Worm (Caenorhabditis elegans) whole organism, late embryonic: ENCODE data around the gene pals-26.

Experiments
- C38D4.7 ChIP-seq: fragments of 200-800 bp; sonication (Bioruptor generic); optimal IDR thresholded peaks from 2 replicates; lab custom pipeline; 2018; ENCODE audit warnings: mild to moderate bottlenecking, missing genetic modification characterization, moderate library complexity, missing compliant biosample characterization
- K02D7.2 ChIP-seq: sonication (generic microtip); optimal IDR thresholded peaks from 2 replicates; lab custom pipeline; 2017; ENCODE audit warnings: mild to moderate bottlenecking, missing genetic modification characterization, missing compliant biosample characterization
- K09A11.1 ChIP-seq: sonication (generic microtip); optimal IDR thresholded peaks from 2 replicates; lab custom pipeline; 2017; ENCODE audit warnings: antibody characterized with exemption, mild to moderate bottlenecking, missing genetic modification characterization, missing compliant biosample characterization; ENCODE audit not compliant: insufficient read depth
- T23F11.4 ChIP-seq: fragments of 200-800 bp; sonication (Bioruptor generic); optimal IDR thresholded peaks from 2 replicates; lab custom pipeline; 2018; ENCODE audit warnings: mild to moderate bottlenecking, missing genetic modification characterization, missing compliant biosample characterization
- Y22D7AL.16 ChIP-seq: sonication (generic microtip); optimal IDR thresholded peaks from 2 replicates; lab custom pipeline; 2016; ENCODE audit warnings: missing genetic modification characterization, missing compliant biosample characterization
- ceh-14 ChIP-seq: sonication (generic microtip); optimal IDR thresholded peaks from 2 replicates; lab custom pipeline; 2016; ENCODE audit warnings: missing genotype, missing genetic modification characterization, missing compliant biosample characterization
- ceh-18 ChIP-seq: sonication (generic microtip); optimal IDR thresholded peaks from 2 replicates; lab custom pipeline; 2016; ENCODE audit warnings: missing genetic modification characterization, missing compliant biosample characterization
- ceh-19 ChIP-seq: fragments of 200-800 bp; sonication (Bioruptor generic); optimal IDR thresholded peaks from 2 replicates; lab custom pipeline; 2018; ENCODE audit warnings: mild to moderate bottlenecking, missing genetic modification characterization, missing compliant biosample characterization
- ceh-2 ChIP-seq: sonication (generic microtip); optimal IDR thresholded peaks from 2 replicates; lab custom pipeline; 2016; ENCODE audit warnings: missing genotype, missing genetic modification characterization, missing compliant biosample characterization
- ceh-30 ChIP-seq: fragments of 150-350 bp; optimal IDR thresholded peaks from 2 replicates; lab custom pipeline; 2014; ENCODE audit warnings: missing biosample characterization, missing genetic modification characterization
- ceh-31 ChIP-seq: sonication (generic microtip); optimal IDR thresholded peaks from 2 replicates; lab custom pipeline; 2016; ENCODE audit warnings: missing genetic modification characterization, missing compliant biosample characterization
- ceh-34 ChIP-seq: sonication (generic microtip); optimal IDR thresholded peaks from 2 replicates; lab custom pipeline; 2016; ENCODE audit warnings: mild to moderate bottlenecking, missing genetic modification characterization, missing compliant biosample characterization
- ceh-45 ChIP-seq: fragments of 200-800 bp; sonication (Bioruptor generic); IDR thresholded peaks from 2 replicates; pipeline ENCODE4 v1.3.6; 2022; ENCODE audit warnings: missing genetic modification reagents, missing genetic modification characterization, missing compliant biosample characterization
- dve-1 ChIP-seq: sonication (generic microtip); optimal IDR thresholded peaks from 2 replicates; lab custom pipeline; 2017; ENCODE audit warnings: antibody characterized with exemption, mild to moderate bottlenecking, missing genetic modification characterization, missing compliant biosample characterization
- elt-2 ChIP-seq: sonication (generic microtip); optimal IDR thresholded peaks from 2 replicates; lab custom pipeline; 2016; ENCODE audit warnings: missing genetic modification reagents, missing genetic modification characterization, missing compliant biosample characterization
- elt-4 ChIP-seq: sonication (generic microtip); optimal IDR thresholded peaks from 2 replicates; lab custom pipeline; 2016; ENCODE audit warnings: missing genetic modification characterization, missing compliant biosample characterization
- eyg-1 ChIP-seq: sonication (generic microtip); optimal IDR thresholded peaks from 2 replicates; lab custom pipeline; 2016; ENCODE audit warnings: missing genotype, missing genetic modification characterization, missing compliant biosample characterization
- fax-1 ChIP-seq: sonication (generic microtip); optimal IDR thresholded peaks from 2 replicates; lab custom pipeline; 2016; ENCODE audit warnings: missing genotype, missing genetic modification characterization, missing compliant biosample characterization
- fkh-6 ChIP-seq: sonication (generic microtip); optimal IDR thresholded peaks from 2 replicates; lab custom pipeline; 2016; ENCODE audit warnings: missing genetic modification characterization, missing compliant biosample characterization
- gmeb-2 ChIP-seq: sonication (generic microtip); optimal IDR thresholded peaks from 2 replicates; lab custom pipeline; 2016; ENCODE audit warnings: missing genetic modification characterization, inconsistent platforms, missing compliant biosample characterization
- hlh-13 ChIP-seq: fragments of 200-800 bp; sonication (Bioruptor generic); optimal IDR thresholded peaks from 2 replicates; lab custom pipeline; 2018; ENCODE audit warnings: mild to moderate bottlenecking, missing genetic modification characterization, missing compliant biosample characterization
- hlh-6 ChIP-seq: sonication (generic microtip); optimal IDR thresholded peaks from 2 replicates; lab custom pipeline; 2016; ENCODE audit warnings: missing genotype, missing genetic modification characterization, missing compliant biosample characterization
- lin-11 ChIP-seq: fragments of 200-800 bp; sonication (Bioruptor generic); optimal IDR thresholded peaks from 2 replicates; lab custom pipeline; 2018; ENCODE audit warnings: mild to moderate bottlenecking, missing genetic modification characterization, missing compliant biosample characterization
- madf-2 ChIP-seq: sonication (generic microtip); optimal IDR thresholded peaks from 2 replicates; lab custom pipeline; 2017; ENCODE audit warnings: missing genetic modification characterization, missing compliant biosample characterization
- mec-3 ChIP-seq: sonication (generic microtip); optimal IDR thresholded peaks from 2 replicates; lab custom pipeline; 2016; ENCODE audit warnings: borderline replicate concordance, missing genetic modification characterization, missing compliant biosample characterization
- nfya-1 ChIP-seq: sonication (generic microtip); optimal IDR thresholded peaks from 2 replicates; lab custom pipeline; 2017; ENCODE audit warnings: missing genetic modification characterization, mild to moderate bottlenecking, missing compliant biosample characterization, antibody characterized with exemption, moderate library complexity
- nhr-232 ChIP-seq: sonication (generic microtip); optimal IDR thresholded peaks from 2 replicates; lab custom pipeline; 2016; ENCODE audit warnings: missing genetic modification characterization, missing compliant biosample characterization
- npax-4 ChIP-seq: sonication (generic microtip); optimal IDR thresholded peaks from 2 replicates; lab custom pipeline; 2016; ENCODE audit warnings: missing genetic modification characterization, missing compliant biosample characterization
- pat-9 ChIP-seq: fragments of 200-800 bp; sonication (Bioruptor generic); optimal IDR thresholded peaks from 2 replicates; lab custom pipeline; 2018; ENCODE audit warnings: mild to moderate bottlenecking, missing genetic modification characterization, moderate library complexity, missing compliant biosample characterization
- pha-4 ChIP-seq: fragments of 150-350 bp; optimal IDR thresholded peaks from 2 replicates; lab custom pipeline; 2018; ENCODE audit warnings: missing biosample characterization, missing genetic modification reagents, missing genetic modification characterization
- pqm-1 ChIP-seq: sonication (generic microtip); optimal IDR thresholded peaks from 2 replicates; lab custom pipeline; 2016; ENCODE audit warnings: missing genetic modification characterization, missing compliant biosample characterization
- pros-1 ChIP-seq: fragments of 150-350 bp; optimal IDR thresholded peaks from 2 replicates; lab custom pipeline; 2014; ENCODE audit warnings: missing biosample characterization, missing genetic modification reagents, missing genetic modification characterization
- ref-2 ChIP-seq: sonication (generic microtip); optimal IDR thresholded peaks from 2 replicates; lab custom pipeline; 2016; ENCODE audit warnings: missing genetic modification characterization, missing compliant biosample characterization
- sox-2 ChIP-seq: fragments of 200-800 bp; sonication (Bioruptor generic); IDR thresholded peaks from 2 replicates; pipeline ENCODE4 v1.3.6; 2022; ENCODE audit warnings: missing genetic modification reagents, missing genetic modification characterization, missing compliant biosample characterization
- sox-4 ChIP-seq: sonication (generic microtip); optimal IDR thresholded peaks from 2 replicates; lab custom pipeline; 2017; ENCODE audit warnings: mild to moderate bottlenecking, missing genetic modification characterization, inconsistent platforms, missing compliant biosample characterization
- syd-9 ChIP-seq: sonication (generic microtip); optimal IDR thresholded peaks from 2 replicates; lab custom pipeline; 2016; ENCODE audit warnings: mild to moderate bottlenecking, missing genetic modification characterization, moderate library complexity, missing compliant biosample characterization
- tbx-2 ChIP-seq: sonication (generic microtip); optimal IDR thresholded peaks from 2 replicates; lab custom pipeline; 2016; ENCODE audit warnings: missing genetic modification characterization, missing compliant biosample characterization
- unc-42 ChIP-seq: sonication (generic microtip); optimal IDR thresholded peaks from 2 replicates; lab custom pipeline; 2016; ENCODE audit warnings: missing genotype, missing genetic modification characterization, missing compliant biosample characterization
- unc-86 ChIP-seq: sonication (generic microtip); optimal IDR thresholded peaks from 2 replicates; lab custom pipeline; 2016; ENCODE audit warnings: missing genetic modification characterization, missing compliant biosample characterization
- zip-5 ChIP-seq: sonication (generic microtip); optimal IDR thresholded peaks from 2 replicates; lab custom pipeline; 2016; ENCODE audit warnings: missing genetic modification characterization, missing compliant biosample characterization
- ztf-16 ChIP-seq: sonication (generic microtip); optimal IDR thresholded peaks from 2 replicates; lab custom pipeline; 2017; ENCODE audit warnings: missing genetic modification characterization, missing compliant biosample characterization

The pals-26 gene

DNA sequence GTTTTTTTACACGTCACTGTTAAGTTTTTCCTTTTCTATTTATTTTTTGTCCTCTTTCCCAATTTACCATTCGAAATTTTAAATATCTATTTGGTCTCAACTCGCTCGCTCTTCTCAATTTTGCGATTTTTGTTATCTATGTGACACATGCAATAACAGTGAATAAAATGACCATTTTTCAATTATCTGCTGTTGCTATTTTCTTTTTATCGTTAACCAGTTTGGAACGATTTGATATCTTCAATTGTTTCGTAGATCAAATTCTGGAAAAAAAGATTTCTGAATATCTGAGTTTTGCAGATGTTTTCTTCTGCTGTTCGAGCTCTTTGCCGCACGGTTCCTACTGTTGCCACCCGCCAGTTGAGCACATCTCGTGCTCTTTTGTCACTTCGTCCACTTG lies 32.2 kb downstream of the pals-26 start, which contains the start of gene prdx-3:
Gene prdx-3 (plus strand): TSS at position 301 of the 400 bp plus-strand sequence.
- TF ChIP-seq elt-4 (tag; lab: Kevin White, UChicago) (no peak), gmeb-2 (tag; lab: Kevin White, UChicago) (no peak), ref-2 (tag; lab: Kevin White, UChicago) (no peak), ceh-2 (tag; lab: Kevin White, UChicago) (no peak), C38D4.7 (GFP tag; lab: Kevin White, UChicago) (no peak), mec-3 (tag; lab: Kevin White, UChicago) (no peak), ceh-18 (no peak), ztf-16 (tag; lab: Kevin White, UChicago) (no peak), pqm-1 (tag; lab: Kevin White, UChicago) (no peak), tbx-2 (tag; lab: Kevin White, UChicago) (no peak), dve-1 (tag; lab: Kevin White, UChicago) (no peak), hlh-13 (no peak), K02D7.2 (no peak), sox-4 (tag; lab: Kevin White, UChicago) (no peak), hlh-6 (no peak), ceh-31 (no peak), eyg-1 (tag; lab: Kevin White, UChicago) (no peak), madf-2 (tag; lab: Kevin White, UChicago) (no peak), fax-1 (tag; lab: Kevin White, UChicago) (no peak)

DNA sequence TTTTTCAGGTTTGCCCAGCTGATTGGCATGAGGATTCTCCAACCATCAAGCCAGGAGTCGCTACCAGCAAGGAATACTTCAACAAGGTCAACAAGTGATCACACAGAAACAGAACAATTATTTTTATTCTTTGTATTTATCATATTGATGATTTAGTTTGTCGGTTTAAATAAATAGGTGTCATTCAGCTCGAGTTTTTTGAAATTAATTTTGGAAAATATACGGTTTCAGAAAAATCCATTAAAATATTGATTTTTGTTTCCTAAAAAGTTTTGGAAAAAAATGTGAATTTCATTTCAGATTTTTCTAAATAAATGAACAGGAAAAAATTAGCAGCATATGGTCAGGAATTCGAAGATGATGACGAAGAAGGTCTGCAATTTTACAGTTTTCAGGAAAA lies 33.3 kb downstream of the pals-26 start, which contains the start of gene gpch-1:
Gene gpch-1 (plus strand): TSS at position 301 of the 400 bp plus-strand sequence.
- TF ChIP-seq zip-5 (tag; lab: Kevin White, UChicago), result no peak
- TF ChIP-seq pqm-1 (tag; lab: Kevin White, UChicago), result no peak
- no peak for TF ChIP-seq fax-1 (tag; lab: Kevin White, UChicago)
- no peak for TF ChIP-seq ceh-30 (tag; lab: Kevin White, UChicago)
- no peak for TF ChIP-seq pat-9 (tag; lab: Kevin White, UChicago)

DNA sequence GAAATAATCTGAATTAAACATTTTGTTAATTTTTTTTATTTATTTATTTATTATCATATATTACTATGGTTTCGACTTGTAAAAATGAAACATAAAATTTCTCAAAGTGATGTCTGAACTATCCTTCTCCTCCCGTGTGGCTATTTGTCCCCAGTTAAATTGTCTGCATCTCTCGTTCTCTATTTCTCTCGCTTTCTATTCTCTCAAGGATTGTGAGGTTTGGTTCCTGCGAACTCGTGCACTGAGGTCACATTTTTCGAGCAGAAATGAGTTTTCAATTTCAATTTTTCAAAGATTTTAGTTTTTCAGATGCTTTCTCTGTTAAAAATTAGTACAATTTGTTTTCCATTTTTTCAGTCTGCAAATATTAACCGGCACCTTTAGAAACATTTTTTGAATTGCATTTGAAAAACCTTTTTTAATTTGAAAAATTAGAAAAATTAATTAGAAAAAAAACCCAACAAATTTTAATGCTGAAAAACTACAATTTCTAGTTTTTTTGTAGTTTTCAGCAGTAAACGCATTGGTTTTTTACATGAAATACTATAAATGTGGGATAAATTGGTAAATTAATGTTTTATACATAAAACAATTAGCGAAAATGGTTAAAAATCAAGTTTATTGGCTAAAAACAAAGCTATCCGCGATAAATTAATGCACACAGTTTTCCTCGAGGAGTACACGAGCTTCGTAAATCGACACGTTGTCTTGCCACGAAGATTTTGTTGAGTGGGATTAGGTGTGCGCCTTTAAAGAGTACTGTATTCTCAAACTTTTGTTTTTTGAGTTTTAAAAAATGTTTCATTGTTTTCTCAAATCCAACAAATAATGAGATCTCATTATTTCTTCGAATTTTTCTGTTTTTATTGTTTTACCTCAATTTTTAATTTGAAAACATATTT lies 37.4 kb downstream of the pals-26 start:
- TF ChIP-seq ceh-19 (GFP tag; lab: Kevin White, UChicago), result no peak
- no peak for TF ChIP-seq unc-86 (tag; lab: Kevin White, UChicago)
- TF ChIP-seq pros-1 (tag; lab: Kevin White, UChicago), result no peak

DNA sequence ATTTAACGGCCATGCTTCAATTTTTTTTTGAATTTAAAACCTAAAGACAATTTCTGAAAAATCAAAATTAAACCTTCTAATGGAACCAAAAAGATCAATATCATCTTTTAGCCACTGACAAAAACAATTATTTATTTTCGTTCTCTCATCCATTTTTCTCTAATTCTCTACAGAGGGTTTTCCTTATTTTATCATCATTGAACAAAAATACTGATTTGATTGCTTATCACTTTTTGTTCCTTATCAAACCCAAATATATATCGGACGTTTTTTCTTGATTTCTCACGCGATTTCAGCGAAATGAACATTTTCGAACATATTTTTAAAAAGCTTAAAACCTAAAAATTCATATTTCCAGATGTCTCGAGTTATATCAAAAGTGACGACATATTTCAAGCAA lies 38.1 kb downstream of the pals-26 start, which contains the start of gene mpc-1:
Gene mpc-1 (plus strand): TSS at position 359 of the 400 bp plus-strand sequence.
- TF ChIP-seq npax-4 (tag; lab: Kevin White, UChicago), result no peak
- TF ChIP-seq gmeb-2 (tag; lab: Kevin White, UChicago), result no peak
- no peak for TF ChIP-seq fax-1 (tag; lab: Kevin White, UChicago)
- no peak for TF ChIP-seq dve-1 (tag; lab: Kevin White, UChicago)
- peak; percentile 90 for TF ChIP-seq elt-2 (tag; lab: Kevin White, UChicago)
- TF ChIP-seq pqm-1 (tag; lab: Kevin White, UChicago), result no peak
- no peak for TF ChIP-seq pha-4 (tag; lab: Kevin White, UChicago)

DNA sequence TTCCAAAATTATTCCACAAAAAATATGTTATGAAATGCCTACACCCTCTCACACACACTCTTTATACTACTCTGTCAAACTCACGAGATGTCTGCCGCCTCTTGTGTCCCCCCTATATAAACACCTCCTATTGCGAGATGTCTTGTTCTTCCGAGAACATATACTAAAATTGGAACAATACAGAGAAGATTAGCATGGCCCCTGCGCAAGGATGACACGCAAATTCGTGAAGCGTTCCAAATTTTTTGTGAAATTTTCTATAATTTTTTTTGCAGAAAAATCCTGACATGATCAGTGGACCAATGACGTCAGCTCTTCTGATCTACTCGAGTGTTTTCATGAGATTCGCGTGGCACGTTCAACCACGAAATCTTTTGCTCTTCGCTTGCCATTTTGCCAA lies 39.1 kb downstream of the pals-26 start:
- TF ChIP-seq nhr-232 (tag; lab: Kevin White, UChicago) (peak; percentile 9), ceh-18 (peak; percentile 11), K09A11.1 (tag; lab: Kevin White, UChicago) (peak; percentile 22), sox-2 (GFP tag; lab: Robert Waterston, UW) (peak; percentile 63), unc-42 (peak; percentile 5), ceh-34 (tag; lab: Kevin White, UChicago) (peak; percentile 19), fax-1 (tag; lab: Kevin White, UChicago) (peak; percentile 20), T23F11.4 (GFP tag; lab: Kevin White, UChicago) (peak; percentile 29), ceh-2 (tag; lab: Kevin White, UChicago) (peak; percentile 5), pat-9 (tag; lab: Kevin White, UChicago) (peak; percentile 13), tbx-2 (tag; lab: Kevin White, UChicago) (peak; percentile 44), Y22D7AL.16 (tag; lab: Kevin White, UChicago) (peak; percentile 20), ceh-45 (GFP tag; lab: Robert Waterston, UW) (peak; percentile 66; the same call in 1 of the 2 replicates), syd-9 (peak; percentile 30), nfya-1 (tag; lab: Kevin White, UChicago) (peak; percentile 12), ceh-14 (tag; lab: Kevin White, UChicago) (peak; percentile 41), lin-11 (tag; lab: Kevin White, UChicago) (peak; percentile 12), elt-2 (tag; lab: Kevin White, UChicago) (peak; percentile 57), hlh-6 (peak; percentile 23), fkh-6 (tag; lab: Kevin White, UChicago) (peak; percentile 19)
